Fruit fly (Drosophila melanogaster) whole organism, pupa: ENCODE results near the gene CecA1.

Source experiments
- CG10348 ChIP-seq: fragments of 200-800 bp; sonication (Bioruptor generic); IDR thresholded peaks from 2 replicates; pipeline ENCODE4 v1.3.6; 2022; ENCODE audit warnings: missing biosample characterization, missing genetic modification characterization
- CG12605 ChIP-seq: fragments of 200-800 bp; sonication (Bioruptor generic); IDR thresholded peaks from 2 replicates; pipeline ENCODE4 v1.3.6; 2022; ENCODE audit warnings: missing biosample characterization, missing genetic modification characterization
- CG13204 ChIP-seq: fragments of 200-800 bp; sonication (Bioruptor generic); optimal IDR thresholded peaks from 2 replicates; lab custom pipeline; 2018; ENCODE audit warnings: missing biosample characterization, mild to moderate bottlenecking, missing genetic modification characterization, moderate library complexity
- CG14655 ChIP-seq: fragments of 200-800 bp; sonication (Bioruptor generic); optimal IDR thresholded peaks from 3 replicates; lab custom pipeline; 2017; ENCODE audit warnings: mild to moderate bottlenecking, missing biosample characterization, missing genetic modification reagents, missing genetic modification characterization
- CG15710 ChIP-seq: fragments of 200-800 bp; sonication (Bioruptor generic); optimal IDR thresholded peaks from 2 replicates; lab custom pipeline; 2018; ENCODE audit warnings: missing biosample characterization, mild to moderate bottlenecking, missing genetic modification characterization, moderate library complexity
- CG17806 ChIP-seq: fragments of 200-800 bp; sonication (Bioruptor generic); optimal IDR thresholded peaks from 2 replicates; lab custom pipeline; 2018; ENCODE audit warnings: missing biosample characterization, mild to moderate bottlenecking, missing genetic modification characterization, moderate library complexity
- CG32121 ChIP-seq: fragments of 200-800 bp; sonication (Bioruptor generic); IDR thresholded peaks from 2 replicates; pipeline ENCODE4 v1.3.6; 2022; ENCODE audit warnings: missing biosample characterization, missing genetic modification characterization
- CG34367 ChIP-seq: fragments of 200-800 bp; sonication (Bioruptor generic); optimal IDR thresholded peaks from 2 replicates; lab custom pipeline; 2018; ENCODE audit warnings: missing biosample characterization, mild to moderate bottlenecking, missing genetic modification characterization
- CG4496 ChIP-seq: fragments of 200-800 bp; sonication (Bioruptor generic); IDR thresholded peaks from 3 replicates; pipeline ENCODE4 v1.3.6; 2022; ENCODE audit warnings: missing biosample characterization, missing genetic modification characterization
- CG8301 ChIP-seq: fragments of 200-800 bp; sonication (Bioruptor generic); optimal IDR thresholded peaks from 2 replicates; lab custom pipeline; 2018; ENCODE audit warnings: missing biosample characterization, mild to moderate bottlenecking, missing genetic modification characterization
- CG9948 ChIP-seq: fragments of 200-800 bp; sonication (Bioruptor generic); optimal IDR thresholded peaks from 2 replicates; lab custom pipeline; 2018; ENCODE audit warnings: missing biosample characterization, mild to moderate bottlenecking, missing genetic modification characterization, moderate library complexity
- D1 ChIP-seq: fragments of 200-800 bp; sonication (Bioruptor generic); optimal IDR thresholded peaks from 2 replicates; lab custom pipeline; 2018; ENCODE audit warnings: missing biosample characterization, mild to moderate bottlenecking, missing genetic modification characterization, moderate library complexity
- EcR ChIP-seq: fragments of 200-800 bp; sonication (Bioruptor generic); optimal IDR thresholded peaks from 3 replicates; lab custom pipeline; 2019; ENCODE audit warnings: missing biosample characterization, missing genetic modification characterization, mild to moderate bottlenecking, moderate library complexity, missing genetic modification reagents
- Ets98B ChIP-seq: fragments of 200-800 bp; sonication (Bioruptor generic); IDR thresholded peaks from 2 replicates; pipeline ENCODE4 v1.3.6; 2022; ENCODE audit warnings: missing biosample characterization, missing genetic modification characterization
- Pif1A ChIP-seq: fragments of 200-800 bp; sonication (Bioruptor generic); optimal IDR thresholded peaks from 3 replicates; lab custom pipeline; 2016; ENCODE audit warnings: missing biosample characterization, missing genetic modification characterization
- Pif1B ChIP-seq: fragments of 200-800 bp; sonication (Bioruptor generic); optimal IDR thresholded peaks from 3 replicates; lab custom pipeline; 2016; ENCODE audit warnings: missing biosample characterization, missing genetic modification characterization
- Snoo ChIP-seq: fragments of 200-800 bp; sonication (Bioruptor generic); optimal IDR thresholded peaks from 3 replicates; lab custom pipeline; 2017; ENCODE audit warnings: missing biosample characterization, mild to moderate bottlenecking, missing genetic modification characterization, inconsistent platforms
- fd96Ca ChIP-seq: fragments of 200-800 bp; sonication (Bioruptor generic); IDR thresholded peaks from 3 replicates; pipeline ENCODE4 v1.3.6; 2022; ENCODE audit warnings: missing biosample characterization, missing genetic modification characterization
- gl ChIP-seq: fragments of 200-800 bp; sonication (Bioruptor generic); optimal IDR thresholded peaks from 2 replicates; lab custom pipeline; 2018; ENCODE audit warnings: missing biosample characterization, mild to moderate bottlenecking, missing genetic modification characterization
- rn ChIP-seq: fragments of 200-800 bp; sonication (Bioruptor generic); IDR thresholded peaks from 2 replicates; pipeline ENCODE4 v1.3.6; 2022; ENCODE audit warnings: missing biosample characterization, missing genetic modification characterization

Gene CecA1

DNA sequence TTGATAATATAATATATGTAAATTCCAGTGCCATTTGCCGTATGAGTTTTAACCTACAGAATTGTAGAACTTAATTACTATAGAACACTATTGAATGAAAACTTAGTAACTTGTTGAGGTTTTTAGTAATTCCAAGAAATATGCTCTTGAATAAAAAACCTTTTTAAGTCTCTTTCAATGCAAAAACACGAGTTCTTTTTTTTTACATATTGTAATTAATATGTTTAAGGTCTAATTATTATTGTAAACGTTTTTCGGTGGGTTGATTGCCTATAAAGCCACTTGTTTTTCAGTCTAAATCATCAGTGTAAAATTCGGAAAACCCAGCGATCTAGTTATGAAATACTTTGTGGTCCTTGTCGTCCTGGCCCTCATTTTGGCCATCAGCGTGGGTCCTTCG, 1.0 kb upstream of the CecA1 start, which contains the start of gene Anp:
Gene Anp, plus strand, starts transcription at position 301 of the 400 bp plus-strand sequence.
- TF ChIP-seq CG32121 (GFP tag; lab: Robert Waterston, UW) (no peak), CG9948 (no peak), CG14655 (GFP tag; lab: Kevin White, UChicago) (no peak), CG12605 (no peak), Pif1B (GFP tag; lab: Kevin White, UChicago) (no peak), CG15710 (tag; lab: Kevin White, UChicago) (no peak), EcR (GFP tag; lab: Kevin White, UChicago) (no peak), gl (tag; lab: Kevin White, UChicago) (no peak)

DNA sequence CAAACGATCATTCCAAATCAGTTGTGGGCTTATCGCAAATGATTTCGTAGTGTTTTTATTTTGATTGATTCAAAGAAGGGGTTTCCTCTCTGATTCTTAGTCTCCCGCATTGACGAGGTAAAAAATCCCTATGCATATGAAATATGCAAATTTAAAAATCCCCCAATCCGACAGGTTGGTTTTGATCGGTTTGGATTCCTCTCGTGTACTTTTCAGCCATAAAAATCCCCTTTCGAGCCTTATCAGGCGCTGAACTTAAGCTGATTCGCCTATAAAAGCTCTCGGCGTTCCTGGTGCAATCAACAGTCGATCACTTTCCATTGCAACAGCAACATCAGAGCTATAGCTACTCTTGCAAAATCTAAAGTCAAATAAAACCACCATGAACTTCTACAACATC, 1.2 kb downstream of the CecA1 start, which contains the start of gene CecA2:
Gene CecA2, plus strand, starts transcription at position 301 of the 400 bp plus-strand sequence.
- TF ChIP-seq CG9948 (no peak), CG8301 (tag; lab: Kevin White, UChicago) (no peak)

DNA sequence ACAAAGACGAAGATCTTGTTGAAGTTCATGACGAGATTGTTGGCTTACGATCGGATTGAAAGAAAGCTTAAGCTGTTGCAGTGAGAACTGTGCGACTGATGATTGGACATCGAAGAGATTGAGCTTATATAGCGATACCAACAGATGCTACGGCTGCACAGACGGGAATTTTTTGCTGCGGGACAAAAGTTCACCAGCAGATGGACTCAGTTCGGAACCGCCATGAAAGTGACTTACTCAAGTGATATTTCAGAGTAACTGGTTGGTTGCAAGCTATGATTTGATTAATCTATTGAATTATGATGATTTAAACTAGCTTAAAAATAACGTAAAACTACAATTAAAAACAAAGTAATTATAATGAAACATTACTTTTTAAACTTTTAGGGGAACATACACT, 3.0 kb downstream of the CecA1 start, which contains the start of gene CecB:
Gene CecB, minus strand, starts transcription at position 101 of the 400 bp plus-strand sequence.
- TF ChIP-seq CG8301 (tag; lab: Kevin White, UChicago) (no peak), fd96Ca (no peak), EcR (GFP tag; lab: Kevin White, UChicago) (no peak), rn (GFP tag; lab: Robert Waterston, UW) (no peak), CG13204 (GFP tag; lab: Kevin White, UChicago) (no peak), CG34367 (no peak), D1 (tag; lab: Kevin White, UChicago) (no peak), CG9948 (no peak), Snoo (tag; lab: Kevin White, UChicago) (no peak), CG10348 (GFP tag; lab: Robert Waterston, UW) (no peak), CG12605 (no peak), CG15710 (tag; lab: Kevin White, UChicago) (no peak), Ets98B (GFP tag; lab: Robert Waterston, UW) (no peak), gl (tag; lab: Kevin White, UChicago) (no peak), CG14655 (GFP tag; lab: Kevin White, UChicago) (no peak)

DNA sequence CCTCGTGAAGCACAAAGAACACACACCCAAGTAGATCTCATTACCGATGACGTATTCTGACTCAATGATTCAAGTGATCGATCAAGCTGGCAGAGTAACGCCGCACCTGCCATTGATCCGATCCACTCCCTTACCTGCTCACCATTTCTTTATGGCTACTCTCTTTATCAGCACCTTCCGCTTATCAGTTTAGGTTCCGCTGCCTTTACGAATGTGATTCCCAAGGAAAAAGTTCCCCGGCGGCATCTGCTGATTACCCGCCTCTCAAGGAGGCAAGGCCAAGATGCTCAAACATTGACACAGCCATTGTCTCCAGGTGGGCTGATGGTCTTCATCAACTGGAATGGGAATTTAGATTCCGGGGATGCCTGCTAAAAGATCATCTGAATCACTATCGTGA, 4.3 kb downstream of the CecA1 start:
- TF ChIP-seq CG8301 (tag; lab: Kevin White, UChicago) (no peak), D1 (tag; lab: Kevin White, UChicago) (no peak), CG4496 (GFP tag; lab: Robert Waterston, UW) (no peak), Ets98B (GFP tag; lab: Robert Waterston, UW) (no peak), rn (GFP tag; lab: Robert Waterston, UW) (no peak), CG9948 (no peak), CG15710 (tag; lab: Kevin White, UChicago) (no peak), CG17806 (tag; lab: Kevin White, UChicago) (no peak), gl (tag; lab: Kevin White, UChicago) (no peak), CG10348 (GFP tag; lab: Robert Waterston, UW) (no peak), EcR (GFP tag; lab: Kevin White, UChicago) (no peak), CG12605 (no peak), CG32121 (GFP tag; lab: Robert Waterston, UW) (no peak), Pif1B (GFP tag; lab: Kevin White, UChicago) (no peak)

DNA sequence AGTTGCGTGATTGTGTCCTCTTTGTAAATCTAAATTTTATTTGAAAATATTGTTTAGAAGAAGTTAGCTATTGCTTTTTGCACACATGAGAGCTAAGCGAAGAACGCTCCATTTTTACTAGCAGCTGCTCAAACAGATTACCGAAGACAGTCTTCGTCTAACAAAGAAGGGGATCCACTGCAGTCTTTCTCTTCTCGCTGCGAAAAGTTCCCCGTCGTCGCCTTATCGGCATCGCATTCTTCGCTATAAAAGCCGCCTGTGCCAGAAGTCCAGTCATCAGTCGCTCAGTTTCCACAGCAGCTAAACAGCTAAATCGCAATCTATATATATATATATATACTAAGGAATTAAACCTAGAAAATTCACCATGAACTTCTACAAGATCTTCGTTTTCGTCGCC, 5.5 kb downstream of the CecA1 start, which contains the start of gene CecC:
Gene CecC, plus strand, starts transcription at position 275 of the 400 bp plus-strand sequence.
- TF ChIP-seq gl (tag; lab: Kevin White, UChicago) (no peak), Ets98B (GFP tag; lab: Robert Waterston, UW) (no peak), CG13204 (GFP tag; lab: Kevin White, UChicago) (no peak), fd96Ca (no peak), CG8301 (tag; lab: Kevin White, UChicago) (no peak), rn (GFP tag; lab: Robert Waterston, UW) (no peak), CG9948 (no peak), CG15710 (tag; lab: Kevin White, UChicago) (no peak), Snoo (tag; lab: Kevin White, UChicago) (no peak), CG32121 (GFP tag; lab: Robert Waterston, UW) (no peak), CG34367 (no peak), CG12605 (no peak), CG10348 (GFP tag; lab: Robert Waterston, UW) (no peak), CG14655 (GFP tag; lab: Kevin White, UChicago) (no peak)

DNA sequence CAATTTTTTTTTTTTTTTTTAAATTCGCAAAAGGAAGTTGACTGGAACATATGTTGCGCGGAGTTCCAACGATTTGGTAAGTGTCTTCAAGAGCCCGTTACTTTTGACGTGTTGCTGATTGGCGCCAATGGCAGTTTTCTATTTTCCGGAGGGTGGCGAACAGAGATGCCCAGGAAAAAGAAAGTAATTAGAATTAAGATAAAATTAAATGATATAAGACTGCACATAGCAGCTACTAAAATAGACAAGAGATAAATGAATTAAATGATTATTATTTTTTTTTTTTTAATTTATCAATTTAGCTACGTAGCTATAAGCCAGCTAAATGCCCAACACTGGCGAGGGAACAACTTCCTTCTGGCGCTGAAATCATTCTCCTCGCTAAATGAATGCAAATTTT, 11.6 kb downstream of the CecA1 start:
- TF ChIP-seq rn (GFP tag; lab: Robert Waterston, UW) (no peak), CG9948 (no peak), CG32121 (GFP tag; lab: Robert Waterston, UW) (no peak), EcR (GFP tag; lab: Kevin White, UChicago) (no peak), CG12605 (no peak), CG34367 (no peak), CG15710 (tag; lab: Kevin White, UChicago) (no peak), Pif1A (no peak), Snoo (tag; lab: Kevin White, UChicago) (no peak), CG4496 (GFP tag; lab: Robert Waterston, UW) (no peak), CG14655 (GFP tag; lab: Kevin White, UChicago) (no peak)

DNA sequence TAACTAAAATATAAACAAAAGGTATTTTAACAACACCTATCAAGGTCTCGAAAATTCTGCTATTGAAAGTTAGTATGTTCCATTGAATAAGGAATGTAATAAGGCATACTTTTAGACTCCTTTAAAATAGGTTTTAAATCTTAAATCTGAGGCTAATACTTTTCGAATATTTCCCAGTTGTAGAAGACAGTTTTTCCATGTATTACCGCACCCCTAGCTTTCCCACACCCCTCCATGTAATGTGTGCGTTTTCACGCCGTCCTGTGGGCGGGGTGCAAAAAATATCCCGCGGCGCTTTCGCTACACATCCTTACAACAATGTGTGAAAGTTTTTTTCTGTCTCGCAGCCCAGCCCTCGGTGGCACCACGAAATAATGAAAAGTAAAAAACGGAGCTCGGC, 13.9 kb downstream of the CecA1 start:
- no peak for TF ChIP-seq CG34367
- TF ChIP-seq CG4496 (GFP tag; lab: Robert Waterston, UW) = no peak
- no peak for TF ChIP-seq Pif1B (GFP tag; lab: Kevin White, UChicago)
- no peak for TF ChIP-seq CG15710 (tag; lab: Kevin White, UChicago)
- TF ChIP-seq fd96Ca = no peak
- TF ChIP-seq CG13204 (GFP tag; lab: Kevin White, UChicago) = no peak
- TF ChIP-seq gl (tag; lab: Kevin White, UChicago) = no peak
- no peak for TF ChIP-seq D1 (tag; lab: Kevin White, UChicago)
